Worm (Caenorhabditis elegans) whole organism, L2 larva: Measurements from ENCODE around the gene vps-39.

Source experiments
- elt-3 ChIP-seq: sonication (generic microtip); optimal IDR thresholded peaks from 2 replicates; lab custom pipeline; 2017; ENCODE audit warnings: missing biosample characterization, missing genetic modification characterization
- mab-5 ChIP-seq: fragments of 150-350 bp; optimal IDR thresholded peaks from 2 replicates; lab custom pipeline; 2014; ENCODE audit warnings: missing biosample characterization, missing genetic modification characterization
- nhr-11 ChIP-seq: fragments of 150-350 bp; optimal IDR thresholded peaks from 2 replicates; lab custom pipeline; 2014; ENCODE audit warnings: missing biosample characterization, missing genetic modification characterization
- nhr-237 ChIP-seq: fragments of 150-350 bp; optimal IDR thresholded peaks from 2 replicates; lab custom pipeline; 2014; ENCODE audit warnings: missing biosample characterization, missing genetic modification characterization
- nhr-25 ChIP-seq: fragments of 150-350 bp; sonication (generic microtip); optimal IDR thresholded peaks from 3 replicates; lab custom pipeline; 2014; ENCODE audit warnings: missing biosample characterization, missing genetic modification characterization
- unc-55 ChIP-seq: fragments of 150-350 bp; sonication (generic microtip); optimal IDR thresholded peaks from 3 replicates; lab custom pipeline; 2014; ENCODE audit warnings: missing biosample characterization, missing genetic modification reagents, missing genetic modification characterization
- unc-62 ChIP-seq: fragments of 150-350 bp; optimal IDR thresholded peaks from 2 replicates; lab custom pipeline; 2014; ENCODE audit warnings: missing biosample characterization, missing genetic modification reagents, missing genetic modification characterization

DNA sequence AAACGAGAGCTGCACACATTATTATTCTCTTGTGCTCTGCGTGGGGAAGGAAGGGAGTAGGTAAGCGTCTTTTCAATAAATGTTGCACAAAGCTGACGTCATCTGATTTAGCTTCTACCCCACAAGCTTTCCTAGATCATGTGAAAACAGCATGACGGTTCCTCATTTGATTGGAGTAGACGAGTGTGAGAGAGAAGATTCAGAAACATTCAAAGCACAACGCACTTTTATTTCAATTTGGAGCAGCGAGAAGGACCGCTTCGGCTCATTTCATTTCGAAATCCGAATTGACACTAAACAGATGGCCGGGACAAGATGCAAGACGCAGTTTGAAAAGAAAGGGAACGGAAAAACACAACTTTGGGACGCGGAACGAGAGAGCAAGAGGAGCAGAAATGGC, 33.8 kb downstream of the vps-39 start:
- TF ChIP-seq elt-3 (no peak), unc-62 (GFP tag; lab: Kevin White, UChicago) (no peak), mab-5 (no peak), nhr-237 (tag; lab: Kevin White, UChicago) (no peak), nhr-25 (tag; lab: Kevin White, UChicago) (no peak), nhr-11 (tag; lab: Kevin White, UChicago) (no peak), unc-55 (GFP tag; lab: Kevin White, UChicago) (peak; percentile 5)
